Worm (Caenorhabditis elegans) whole organism, L2 larva: ENCODE data around the gene fbxc-53.

ENCODE experiments used
- F13H6.1 ChIP-seq: sonication (generic microtip); optimal IDR thresholded peaks from 2 replicates; lab custom pipeline; 2016; ENCODE audit warnings: missing genetic modification characterization, missing compliant biosample characterization
- R02D3.7 ChIP-seq: fragments of 150-350 bp; optimal IDR thresholded peaks from 2 replicates; lab custom pipeline; 2014; ENCODE audit warnings: missing biosample characterization, missing genetic modification characterization
- Y55F3AM.14 ChIP-seq: fragments of 200-800 bp; sonication (Bioruptor generic); optimal IDR thresholded peaks from 2 replicates; lab custom pipeline; 2018; ENCODE audit warnings: mild to moderate bottlenecking, missing genetic modification characterization, missing compliant biosample characterization
- ZK546.5 ChIP-seq: sonication (generic microtip); optimal IDR thresholded peaks from 2 replicates; lab custom pipeline; 2017; ENCODE audit warnings: missing biosample characterization, missing genetic modification characterization
- aly-2 ChIP-seq: fragments of 150-350 bp; optimal IDR thresholded peaks from 2 replicates; lab custom pipeline; 2014; ENCODE audit warnings: missing biosample characterization, missing genetic modification characterization
- ama-1 ChIP-seq: fragments of 150-350 bp; optimal IDR thresholded peaks from 2 replicates; lab custom pipeline; 2018; ENCODE audit warnings: inconsistent platforms
- blmp-1 ChIP-seq: sonication (generic microtip); optimal IDR thresholded peaks from 2 replicates; lab custom pipeline; 2017; ENCODE audit warnings: missing genetic modification characterization, mild to moderate bottlenecking, missing compliant biosample characterization, antibody characterized with exemption, moderate library complexity; ENCODE audit not compliant: insufficient read depth
- ceh-82 ChIP-seq: fragments of 150-350 bp; optimal IDR thresholded peaks from 2 replicates; lab custom pipeline; 2014; ENCODE audit warnings: missing biosample characterization, missing genetic modification characterization
- crh-2 ChIP-seq: sonication (generic microtip); optimal IDR thresholded peaks from 2 replicates; lab custom pipeline; 2017; ENCODE audit warnings: missing biosample characterization, missing genetic modification characterization
- dmd-4 ChIP-seq: sonication (generic microtip); optimal IDR thresholded peaks from 2 replicates; lab custom pipeline; 2017; ENCODE audit warnings: missing biosample characterization, missing genetic modification characterization
- elt-3 ChIP-seq: sonication (generic microtip); optimal IDR thresholded peaks from 2 replicates; lab custom pipeline; 2017; ENCODE audit warnings: missing biosample characterization, missing genetic modification characterization
- gmeb-1 ChIP-seq: fragments of 150-350 bp; optimal IDR thresholded peaks from 2 replicates; lab custom pipeline; 2014; ENCODE audit warnings: missing biosample characterization, missing genetic modification characterization
- lin-11 ChIP-seq: fragments of 150-350 bp; sonication (generic microtip); optimal IDR thresholded peaks from 2 replicates; lab custom pipeline; 2014; ENCODE audit warnings: missing biosample characterization, missing genetic modification characterization, inconsistent platforms, mixed read lengths
- lin-13 ChIP-seq: fragments of 150-350 bp; optimal IDR thresholded peaks from 2 replicates; lab custom pipeline; 2014; ENCODE audit warnings: missing biosample characterization, missing genetic modification reagents, missing genetic modification characterization
- lin-39 ChIP-seq: fragments of 150-350 bp; optimal IDR thresholded peaks from 2 replicates; lab custom pipeline; 2014; ENCODE audit warnings: missing biosample characterization, missing genetic modification reagents, missing genetic modification characterization
- lsy-2 ChIP-seq, 2 experiments: fragments of 150-350 bp in 1 of 2; sonication (generic microtip) in 1 of 2; optimal IDR thresholded peaks; 2 replicates each; lab custom pipeline; 2014 to 2017; ENCODE audit warnings: missing biosample characterization in 2 of 2, missing genetic modification characterization in 2 of 2
- mbf-1 ChIP-seq: sonication (generic microtip); optimal IDR thresholded peaks from 2 replicates; lab custom pipeline; 2017; ENCODE audit warnings: missing biosample characterization, missing genetic modification characterization
- mdl-1 ChIP-seq, 2 experiments: fragments of 150-350 bp in 1 of 2; sonication (generic microtip) in 1 of 2; optimal IDR thresholded peaks; 2 replicates each; lab custom pipeline; 2017; ENCODE audit warnings: missing biosample characterization in 2 of 2, missing genetic modification characterization in 2 of 2
- nhr-10 ChIP-seq: sonication (generic microtip); optimal IDR thresholded peaks from 2 replicates; lab custom pipeline; 2017; ENCODE audit warnings: missing biosample characterization, missing genetic modification characterization
- nhr-12 ChIP-seq: fragments of 150-350 bp; optimal IDR thresholded peaks from 2 replicates; lab custom pipeline; 2014; ENCODE audit warnings: missing biosample characterization, missing genetic modification characterization
- nhr-21 ChIP-seq: fragments of 150-350 bp; optimal IDR thresholded peaks from 2 replicates; lab custom pipeline; 2014; ENCODE audit warnings: missing biosample characterization, missing genetic modification characterization
- nhr-23 ChIP-seq: fragments of 150-350 bp; optimal IDR thresholded peaks from 2 replicates; lab custom pipeline; 2014; ENCODE audit warnings: missing biosample characterization, missing genetic modification reagents, missing genetic modification characterization
- nhr-25 ChIP-seq: fragments of 150-350 bp; sonication (generic microtip); optimal IDR thresholded peaks from 3 replicates; lab custom pipeline; 2014; ENCODE audit warnings: missing biosample characterization, missing genetic modification characterization
- nhr-77 ChIP-seq: fragments of 150-350 bp; optimal IDR thresholded peaks from 2 replicates; lab custom pipeline; 2014; ENCODE audit warnings: missing biosample characterization, missing genetic modification characterization
- skn-1 ChIP-seq: sonication (generic microtip); optimal IDR thresholded peaks from 2 replicates; lab custom pipeline; 2017; ENCODE audit warnings: missing biosample characterization, missing genetic modification characterization
- sma-3 ChIP-seq: sonication (generic microtip); optimal IDR thresholded peaks from 2 replicates; lab custom pipeline; 2016; ENCODE audit warnings: missing genetic modification reagents, missing genetic modification characterization, missing compliant biosample characterization
- sma-9 ChIP-seq, 2 experiments: fragments of 150-350 bp in 1 of 2; sonication (generic microtip) in 1 of 2; optimal IDR thresholded peaks; 2 replicates each; lab custom pipeline; 2014 to 2016; ENCODE audit warnings: missing genetic modification characterization in 2 of 2, mild to moderate bottlenecking in 1 of 2, missing biosample characterization in 1 of 2, missing compliant biosample characterization in 1 of 2, missing genetic modification reagents in 1 of 2, moderate library complexity in 1 of 2
- snpc-4 ChIP-seq: fragments of 150-350 bp; optimal IDR thresholded peaks from 2 replicates; lab custom pipeline; 2014; ENCODE audit warnings: missing biosample characterization, missing genetic modification characterization
- unc-39 ChIP-seq: fragments of 150-350 bp; optimal IDR thresholded peaks from 2 replicates; lab custom pipeline; 2014; ENCODE audit warnings: missing biosample characterization, missing genetic modification characterization
- unc-55 ChIP-seq: fragments of 150-350 bp; sonication (generic microtip); optimal IDR thresholded peaks from 3 replicates; lab custom pipeline; 2014; ENCODE audit warnings: missing biosample characterization, missing genetic modification reagents, missing genetic modification characterization
- zag-1 ChIP-seq: fragments of 150-350 bp; optimal IDR thresholded peaks from 2 replicates; lab custom pipeline; 2014; ENCODE audit warnings: missing biosample characterization, missing genetic modification characterization
- ztf-1 ChIP-seq: fragments of 200-800 bp; sonication (Bioruptor generic); conservative IDR thresholded peaks from 2 replicates; pipeline ENCODE4 v1.3.6; 2022; ENCODE audit warnings: missing genetic modification characterization, missing compliant biosample characterization
- ztf-11 ChIP-seq: sonication (generic microtip); optimal IDR thresholded peaks from 2 replicates; lab custom pipeline; 2017; ENCODE audit warnings: missing biosample characterization, missing genetic modification characterization

fbxc-53 gene

ce11 chrII:3690646-3691045, 20.4 kb upstream of the fbxc-53 start, which contains the start of gene srx-101:
Gene srx-101 (minus strand): TSS chrII:3690746.
- TF ChIP-seq gmeb-1 (tag; lab: Kevin White, UChicago): no peak
- TF ChIP-seq nhr-10 (tag; lab: Kevin White, UChicago): no peak
- TF ChIP-seq Y55F3AM.14 (GFP tag; lab: Kevin White, UChicago): no peak
- no peak for TF ChIP-seq unc-39 (tag; lab: Kevin White, UChicago)
- TF ChIP-seq, all 48 proteins: peak for 0

ce11 chrII:3694664-3695063, 16.4 kb upstream of the fbxc-53 start, which contains the start of gene srx-102:
Gene srx-102 (minus strand): TSS chrII:3694764.
- TF ChIP-seq crh-2 (tag; lab: Kevin White, UChicago): no peak
- no peak for TF ChIP-seq lin-11 (tag; lab: Kevin White, UChicago)
- TF ChIP-seq lin-13 (GFP tag; lab: Kevin White, UChicago): no peak
- no peak for TF ChIP-seq aly-2 (tag; lab: Kevin White, UChicago)
- no peak for TF ChIP-seq nhr-23 (tag; lab: Kevin White, UChicago)
- TF ChIP-seq Y55F3AM.14 (GFP tag; lab: Kevin White, UChicago): no peak
- TF ChIP-seq R02D3.7 (tag; lab: Kevin White, UChicago): no peak
- TF ChIP-seq unc-55 (GFP tag; lab: Kevin White, UChicago): no peak
- TF ChIP-seq nhr-25 (tag; lab: Kevin White, UChicago): no peak
- TF ChIP-seq sma-9 (GFP tag; optimal IDR thresholded peaks at IDR 0.05; lab: Kevin White, UChicago): no peak
- no peak for TF ChIP-seq sma-9 (tag; optimal IDR thresholded peaks at IDR 0.05; lab: Kevin White, UChicago)
- TF ChIP-seq gmeb-1 (tag; lab: Kevin White, UChicago): no peak
- TF ChIP-seq sma-3 (GFP tag; lab: Kevin White, UChicago): no peak
- no peak for TF ChIP-seq ceh-82 (tag; lab: Kevin White, UChicago)

- TF ChIP-seq lin-11 (tag; lab: Kevin White, UChicago): no peak
- TF ChIP-seq gmeb-1 (tag; lab: Kevin White, UChicago): no peak
- no peak for TF ChIP-seq zag-1 (tag; lab: Kevin White, UChicago)
- no peak for TF ChIP-seq F13H6.1 (tag; lab: Kevin White, UChicago)
- no peak for TF ChIP-seq nhr-21 (tag; lab: Kevin White, UChicago)
- TF ChIP-seq ztf-1: no peak
- no peak for TF ChIP-seq lin-39
- TF ChIP-seq mdl-1 (tag; optimal IDR thresholded peaks at IDR 0.05; lab: Kevin White, UChicago): no peak
- no peak for TF ChIP-seq nhr-12 (tag; lab: Kevin White, UChicago)
- no peak for TF ChIP-seq elt-3 (tag; lab: Kevin White, UChicago)
- no peak for TF ChIP-seq unc-39 (tag; lab: Kevin White, UChicago)
- no peak for TF ChIP-seq ZK546.5 (tag; lab: Kevin White, UChicago)
- TF ChIP-seq nhr-77 (tag; lab: Kevin White, UChicago): no peak
- no peak for TF ChIP-seq ceh-82 (tag; lab: Kevin White, UChicago)
- TF ChIP-seq dmd-4: no peak
- no peak for TF ChIP-seq R02D3.7 (tag; lab: Kevin White, UChicago)
- TF ChIP-seq ama-1 (lab: Kevin White, UChicago): no peak
- TF ChIP-seq sma-3 (GFP tag; lab: Kevin White, UChicago): no peak
- no peak for TF ChIP-seq ztf-11 (tag; lab: Kevin White, UChicago)
Measured at ce11 chrII:3699591-3699990, 11.5 kb upstream of the fbxc-53 start, which contains the start of gene srx-104. Gene srx-104 (minus strand): TSS chrII:3699691.

- no peak for TF ChIP-seq ztf-11 (tag; lab: Kevin White, UChicago)
- no peak for TF ChIP-seq ceh-82 (tag; lab: Kevin White, UChicago)
- TF ChIP-seq R02D3.7 (tag; lab: Kevin White, UChicago): no peak
- TF ChIP-seq snpc-4 (tag; lab: Kevin White, UChicago): no peak
- TF ChIP-seq, all 48 proteins: peak for 0
Measured at ce11 chrII:3701305-3701704, 9.8 kb upstream of the fbxc-53 start, which contains the start of gene srx-105. Gene srx-105 (minus strand): TSS chrII:3701405.

- TF ChIP-seq lsy-2 (tag; optimal IDR thresholded peaks at IDR 0.05; lab: Kevin White, UChicago) (no peak), ceh-82 (tag; lab: Kevin White, UChicago) (no peak), mbf-1 (tag; lab: Kevin White, UChicago) (no peak), gmeb-1 (tag; lab: Kevin White, UChicago) (no peak), nhr-12 (tag; lab: Kevin White, UChicago) (no peak), ama-1 (lab: Kevin White, UChicago) (no peak), nhr-77 (tag; lab: Kevin White, UChicago) (no peak), skn-1 (tag; lab: Kevin White, UChicago) (no peak), unc-55 (GFP tag; lab: Kevin White, UChicago) (no peak), blmp-1 (tag; lab: Kevin White, UChicago) (no peak)
Measured at ce11 chrII:3705320-3705719, 5.8 kb upstream of the fbxc-53 start, which contains the start of gene srx-108. Gene srx-108 (plus strand): TSS chrII:3705620.
